Fruit fly (Drosophila melanogaster): ENCODE measurements around the gene bip1.

dm6 chr3L:8027666-8028314 is 30.7 kb downstream of the bip1 start:
- no peak for TF ChIP-seq CG8478 (optimal IDR thresholded peaks at IDR 0.05)
- no peak for TF ChIP-seq CTCF (optimal IDR thresholded peaks at IDR 0.05)
